Fruit fly (Drosophila melanogaster) whole organism, embryonic: Measurements from ENCODE around the gene CG14971.

ENCODE experiments used
- Ada2b ChIP-seq: fragments of 200-800 bp; sonication (Bioruptor generic); IDR thresholded peaks from 2 replicates; pipeline ENCODE4 v1.3.6; 2022; ENCODE audit warnings: missing biosample characterization, missing genetic modification characterization
- CG1024 ChIP-seq: fragments of 200-800 bp; sonication (Bioruptor generic); IDR thresholded peaks from 2 replicates; pipeline ENCODE4 v1.3.6; 2022; ENCODE audit warnings: missing biosample characterization, missing genetic modification characterization
- CG10959 ChIP-seq: fragments of 200-800 bp; sonication (Bioruptor generic); IDR thresholded peaks from 2 replicates; pipeline ENCODE4 v1.3.6; 2022; ENCODE audit warnings: missing biosample characterization, missing genetic modification characterization
- CG12942 ChIP-seq: fragments of 200-800 bp; sonication (Bioruptor generic); optimal IDR thresholded peaks from 3 replicates; lab custom pipeline; 2016; ENCODE audit warnings: missing biosample characterization, missing genetic modification characterization
- CG13424 ChIP-seq: fragments of 200-800 bp; sonication (Bioruptor generic); optimal IDR thresholded peaks from 2 replicates; lab custom pipeline; 2019; ENCODE audit warnings: missing biosample characterization, mild to moderate bottlenecking, missing genetic modification characterization, moderate library complexity
- CG15269 ChIP-seq: fragments of 200-800 bp; sonication (Bioruptor generic); optimal IDR thresholded peaks from 2 replicates; lab custom pipeline; 2018; ENCODE audit warnings: missing biosample characterization, mild to moderate bottlenecking, missing genetic modification characterization, moderate library complexity
- CG1602 ChIP-seq: fragments of 200-800 bp; sonication (Bioruptor generic); optimal IDR thresholded peaks from 3 replicates; lab custom pipeline; 2016; ENCODE audit warnings: missing biosample characterization, missing genetic modification characterization
- CG16779 ChIP-seq: fragments of 200-800 bp; sonication (Bioruptor generic); IDR thresholded peaks from 2 replicates; pipeline ENCODE4 v1.3.6; 2022; ENCODE audit warnings: missing biosample characterization, missing genetic modification characterization
- CG16815 ChIP-seq: fragments of 200-800 bp; sonication (Bioruptor generic); optimal IDR thresholded peaks from 3 replicates; lab custom pipeline; 2017; ENCODE audit warnings: missing biosample characterization, mild to moderate bottlenecking, missing genetic modification characterization
- CG17568 ChIP-seq: fragments of 200-800 bp; sonication (Bioruptor generic); optimal IDR thresholded peaks from 2 replicates; lab custom pipeline; 2018; ENCODE audit warnings: missing biosample characterization, mild to moderate bottlenecking, missing genetic modification characterization, moderate library complexity
- CG17802 ChIP-seq: fragments of 200-800 bp; sonication (Bioruptor generic); optimal IDR thresholded peaks from 2 replicates; lab custom pipeline; 2018; ENCODE audit warnings: missing biosample characterization, mild to moderate bottlenecking, missing genetic modification characterization, moderate library complexity
- CG1792 ChIP-seq: fragments of 200-800 bp; sonication (Bioruptor generic); optimal IDR thresholded peaks from 2 replicates; lab custom pipeline; 2016; ENCODE audit warnings: missing biosample characterization, missing genetic modification characterization
- CG18011 ChIP-seq: fragments of 200-800 bp; sonication (Bioruptor generic); optimal IDR thresholded peaks from 2 replicates; lab custom pipeline; 2017; ENCODE audit warnings: missing biosample characterization, missing genetic modification characterization, mild to moderate bottlenecking, moderate library complexity, missing genotype
- CG18599 ChIP-seq: fragments of 200-800 bp; sonication (Bioruptor generic); optimal IDR thresholded peaks from 3 replicates; lab custom pipeline; 2017; ENCODE audit warnings: missing biosample characterization, missing genetic modification characterization, mild to moderate bottlenecking, moderate library complexity, missing genetic modification reagents
- CG18764 ChIP-seq: fragments of 200-800 bp; sonication (Bioruptor generic); optimal IDR thresholded peaks from 3 replicates; lab custom pipeline; 2016; ENCODE audit warnings: missing biosample characterization, missing genetic modification characterization
- CG2712 ChIP-seq: fragments of 200-800 bp; optimal IDR thresholded peaks from 3 replicates; lab custom pipeline; 2019; ENCODE audit warnings: missing biosample characterization, mild to moderate bottlenecking, missing genetic modification characterization, moderate library complexity
- CG32532 ChIP-seq: fragments of 200-800 bp; sonication (Bioruptor generic); IDR thresholded peaks from 2 replicates; pipeline ENCODE4 v1.3.6; 2022; ENCODE audit warnings: missing biosample characterization, missing genetic modification characterization
- CG32772 ChIP-seq: fragments of 200-800 bp; sonication (Bioruptor generic); IDR thresholded peaks from 2 replicates; pipeline ENCODE4 v1.3.6; 2022; ENCODE audit warnings: missing biosample characterization, missing genetic modification characterization
- CG34422 ChIP-seq: fragments of 200-800 bp; sonication (Bioruptor generic); IDR thresholded peaks from 3 replicates; pipeline ENCODE4 v1.3.6; 2022; ENCODE audit warnings: missing biosample characterization, missing genetic modification characterization
- CG4328 ChIP-seq: fragments of 200-800 bp; sonication (Bioruptor generic); optimal IDR thresholded peaks from 3 replicates; lab custom pipeline; 2017; ENCODE audit warnings: missing biosample characterization, missing genetic modification reagents, missing genetic modification characterization
- CG7786 ChIP-seq: fragments of 200-800 bp; sonication (Bioruptor generic); optimal IDR thresholded peaks from 2 replicates; lab custom pipeline; 2016; ENCODE audit warnings: missing biosample characterization, missing genetic modification characterization
- CG9876 ChIP-seq: fragments of 200-800 bp; sonication (Bioruptor generic); optimal IDR thresholded peaks from 2 replicates; lab custom pipeline; 2016; ENCODE audit warnings: missing biosample characterization, missing genetic modification characterization
- CrebB ChIP-seq: fragments of 200-800 bp; sonication (Bioruptor generic); optimal IDR thresholded peaks from 3 replicates; lab custom pipeline; 2018; ENCODE audit warnings: missing biosample characterization, mild to moderate bottlenecking, missing genetic modification characterization
- Doc2 ChIP-seq: fragments of 200-800 bp; sonication (Bioruptor generic); IDR thresholded peaks from 2 replicates; pipeline ENCODE4 v1.3.6; 2022; ENCODE audit warnings: missing biosample characterization, missing genetic modification characterization
- HHEX ChIP-seq: fragments of 200-800 bp; sonication (Bioruptor generic); optimal IDR thresholded peaks from 3 replicates; lab custom pipeline; 2017; ENCODE audit warnings: missing biosample characterization, mild to moderate bottlenecking, missing genetic modification characterization, missing genetic modification reagents
- Hmx ChIP-seq: fragments of 200-800 bp; sonication (Bioruptor generic); optimal IDR thresholded peaks from 2 replicates; lab custom pipeline; 2016; ENCODE audit warnings: missing biosample characterization, missing genetic modification characterization
- MTF-1 ChIP-seq: fragments of 200-800 bp; sonication (Bioruptor generic); optimal IDR thresholded peaks from 2 replicates; lab custom pipeline; 2018; ENCODE audit warnings: missing biosample characterization, mild to moderate bottlenecking, missing genetic modification characterization, borderline replicate concordance
- Mad ChIP-seq: fragments of 200-800 bp; sonication (Bioruptor generic); optimal IDR thresholded peaks from 2 replicates; lab custom pipeline; 2016; ENCODE audit warnings: missing biosample characterization, missing genetic modification characterization
- Med ChIP-seq: fragments of 200-800 bp; sonication (Bioruptor generic); peaks from one replicate; lab custom pipeline; 2016; ENCODE audit warnings: missing biosample characterization, missing genetic modification characterization, mild to moderate bottlenecking, inconsistent platforms, moderate library complexity
- Mes4 ChIP-seq: fragments of 200-800 bp; sonication (Bioruptor generic); optimal IDR thresholded peaks from 2 replicates; lab custom pipeline; 2016; ENCODE audit warnings: missing biosample characterization, missing genetic modification characterization
- Tbp ChIP-seq: fragments of >200 bp; optimal IDR thresholded peaks from 2 replicates; lab custom pipeline; 2018; ENCODE audit warnings: missing biosample characterization, missing genetic modification characterization
- YL-1 ChIP-seq: fragments of 200-800 bp; sonication (Bioruptor generic); optimal IDR thresholded peaks from 3 replicates; lab custom pipeline; 2017; ENCODE audit warnings: missing biosample characterization, mild to moderate bottlenecking, missing genetic modification characterization
- al ChIP-seq: fragments of 200-800 bp; sonication (Bioruptor generic); IDR thresholded peaks from 2 replicates; pipeline ENCODE4 v1.3.6; 2022; ENCODE audit warnings: missing biosample characterization, missing genetic modification characterization
- aop ChIP-seq: fragments of 200-800 bp; sonication (Bioruptor generic); IDR thresholded peaks from 2 replicates; pipeline ENCODE4 v1.3.6; 2022; ENCODE audit warnings: missing biosample characterization, missing genetic modification characterization
- bab2 ChIP-seq: fragments of 200-800 bp; sonication (Bioruptor generic); optimal IDR thresholded peaks from 2 replicates; lab custom pipeline; 2016; ENCODE audit warnings: missing biosample characterization, missing genetic modification characterization
- bowl ChIP-seq: fragments of 200-800 bp; sonication (Bioruptor generic); IDR thresholded peaks from 2 replicates; pipeline ENCODE4 v1.3.6; 2022; ENCODE audit warnings: missing biosample characterization, missing genetic modification characterization
- caup ChIP-seq: fragments of 200-800 bp; sonication (Bioruptor generic); optimal IDR thresholded peaks from 3 replicates; lab custom pipeline; 2017; ENCODE audit warnings: missing biosample characterization, mild to moderate bottlenecking, missing genetic modification characterization, moderate library complexity; ENCODE audit not compliant: severe bottlenecking
- crp ChIP-seq, 2 experiments: fragments of 200-800 bp; sonication (Bioruptor generic); optimal IDR thresholded peaks; 2 replicates in 1 of 2; 3 replicates in 1 of 2; lab custom pipeline; 2017; ENCODE audit warnings: missing biosample characterization in 2 of 2, missing genetic modification characterization in 2 of 2, mild to moderate bottlenecking in 1 of 2, moderate library complexity in 1 of 2
- dan ChIP-seq: fragments of 200-800 bp; sonication (Bioruptor generic); IDR thresholded peaks from 2 replicates; pipeline ENCODE4 v1.3.6; 2022; ENCODE audit warnings: missing biosample characterization, missing genetic modification characterization
- en ChIP-seq: fragments of 200-800 bp; sonication (Bioruptor generic); optimal IDR thresholded peaks from 2 replicates; lab custom pipeline; 2016; ENCODE audit warnings: missing biosample characterization, missing genetic modification characterization
- exex ChIP-seq: fragments of 200-800 bp; sonication (Bioruptor generic); optimal IDR thresholded peaks from 4 replicates; lab custom pipeline; 2018; ENCODE audit warnings: missing biosample characterization, mild to moderate bottlenecking, missing genetic modification characterization, moderate library complexity
- ftz-f1 ChIP-seq: fragments of 200-800 bp; sonication (Bioruptor generic); optimal IDR thresholded peaks from 2 replicates; lab custom pipeline; 2016; ENCODE audit warnings: missing biosample characterization, missing genetic modification characterization
- gt ChIP-seq: fragments of 200-800 bp; sonication (Bioruptor generic); IDR thresholded peaks from 2 replicates; pipeline ENCODE4 v1.3.6; 2022; ENCODE audit warnings: missing biosample characterization, missing genetic modification characterization
- otp ChIP-seq: fragments of 200-800 bp; sonication (Bioruptor generic); IDR thresholded peaks from 3 replicates; pipeline ENCODE4, ENCODE4 v1.3.6; 2022; ENCODE audit warnings: missing biosample characterization, missing genetic modification characterization
- pros ChIP-seq: fragments of 200-800 bp; sonication (Bioruptor generic); optimal IDR thresholded peaks from 3 replicates; lab custom pipeline; 2019; ENCODE audit warnings: missing biosample characterization, mild to moderate bottlenecking, missing genetic modification characterization, moderate library complexity
- psq ChIP-seq: fragments of 200-800 bp; sonication (Bioruptor generic); optimal IDR thresholded peaks from 2 replicates; lab custom pipeline; 2017; ENCODE audit warnings: missing biosample characterization, missing genetic modification characterization
- row ChIP-seq: fragments of 200-800 bp; sonication (Bioruptor generic); IDR thresholded peaks from 3 replicates; pipeline ENCODE4 v1.3.6; 2022; ENCODE audit warnings: missing biosample characterization, missing genetic modification characterization
- sens ChIP-seq: fragments of 200-800 bp; sonication (Bioruptor generic); peaks from one replicate; lab custom pipeline; 2016; ENCODE audit warnings: missing biosample characterization, missing genetic modification characterization
- slbo ChIP-seq: fragments of 200-800 bp; sonication (Bioruptor generic); IDR thresholded peaks from 2 replicates; pipeline ENCODE4 v1.3.6; 2022; ENCODE audit warnings: missing biosample characterization, missing genetic modification characterization
- sob ChIP-seq: fragments of 200-800 bp; sonication (Bioruptor generic); IDR thresholded peaks from 2 replicates; pipeline ENCODE4 v1.3.6; 2022; ENCODE audit warnings: missing biosample characterization, missing genetic modification characterization
- trh ChIP-seq: fragments of 200-800 bp; sonication (Bioruptor generic); optimal IDR thresholded peaks from 2 replicates; lab custom pipeline; 2016; ENCODE audit warnings: missing biosample characterization, missing genetic modification characterization

The CG14971 gene

dm6 chr3L:3472786-3473185 is 1.7 kb upstream of the CG14971 start (continued):
- TF ChIP-seq caup (GFP tag; lab: Kevin White, UChicago), result peak; percentile 89
- TF ChIP-seq CG32532 (GFP tag; lab: Robert Waterston, UW), result peak; percentile 85
- peak; percentile 45 for TF ChIP-seq CG7786 (GFP tag; lab: Kevin White, UChicago)
- TF ChIP-seq CG1602 (GFP tag; lab: Kevin White, UChicago), result no peak
- peak; percentile 69; the same call in 2 of the 3 replicates for TF ChIP-seq otp (GFP tag; lab: Robert Waterston, UW)
- TF ChIP-seq CG13424 (tag; lab: Kevin White, UChicago), result peak; percentile 82
- no peak for TF ChIP-seq dan (GFP tag; lab: Robert Waterston, UW)
- no peak for TF ChIP-seq Tbp (GFP tag; lab: Kevin White, UChicago)
- TF ChIP-seq al (GFP tag; lab: Robert Waterston, UW), result peak; percentile 18; the same call in 1 of the 2 replicates
- TF ChIP-seq exex (tag; lab: Kevin White, UChicago), result peak; percentile 52
- TF ChIP-seq CG15269 (tag; lab: Kevin White, UChicago), result peak; percentile 83
- TF ChIP-seq sens (GFP tag; lab: Kevin White, UChicago), result peak; percentile 87
- TF ChIP-seq CG1024 (GFP tag; lab: Robert Waterston, UW), result 0 out of 2 replicates have a peak, but pooled peaks have one; percentile 45
- no peak for TF ChIP-seq CG9876 (GFP tag; lab: Kevin White, UChicago)
- TF ChIP-seq sob, result peak; percentile 71
- TF ChIP-seq HHEX, result peak; percentile 78
- TF ChIP-seq bab2 (GFP tag; lab: Kevin White, UChicago), result peak; percentile 44
- peak; percentile 79 for TF ChIP-seq Ada2b (GFP tag; lab: Robert Waterston, UW)
- peak; percentile 81 for TF ChIP-seq row (GFP tag; lab: Robert Waterston, UW)
- TF ChIP-seq CG18011 (GFP tag; lab: Kevin White, UChicago), result peak; percentile 58
- peak; percentile 77 for TF ChIP-seq slbo (GFP tag; lab: Robert Waterston, UW)
- peak; percentile 96 for TF ChIP-seq Med (GFP tag; lab: Kevin White, UChicago)
- 0 out of 2 replicates have a peak, but pooled peaks have one; percentile 11 for TF ChIP-seq CG32772
- TF ChIP-seq CrebB (tag; lab: Kevin White, UChicago), result peak; percentile 81
- peak; percentile 56 for TF ChIP-seq MTF-1 (GFP tag; lab: Kevin White, UChicago)
- TF ChIP-seq CG34422, result peak; percentile 57; the same call in 1 of the 3 replicates
- peak; percentile 23 for TF ChIP-seq YL-1 (GFP tag; lab: Kevin White, UChicago)
- peak; percentile 81 for TF ChIP-seq CG16779 (GFP tag; lab: Robert Waterston, UW)
- peak; percentile 44; the same call in 1 of the 2 replicates for TF ChIP-seq bowl (GFP tag; lab: Robert Waterston, UW)
- TF ChIP-seq Mes4 (GFP tag; lab: Kevin White, UChicago), result peak; percentile 41
- TF ChIP-seq Hmx (GFP tag; lab: Kevin White, UChicago), result no peak
- TF ChIP-seq gt (GFP tag; lab: Robert Waterston, UW), result no peak
- no peak for TF ChIP-seq psq (GFP tag; lab: Kevin White, UChicago)
- no peak for TF ChIP-seq trh (GFP tag; lab: Kevin White, UChicago)
- TF ChIP-seq aop (GFP tag; lab: Robert Waterston, UW), result no peak
- TF ChIP-seq CG16815 (GFP tag; lab: Kevin White, UChicago), result peak; percentile 3
- TF ChIP-seq CG18599 (GFP tag; lab: Kevin White, UChicago), result peak; percentile 97
- peak; percentile 54 for TF ChIP-seq CG2712 (tag; lab: Kevin White, UChicago)
- TF ChIP-seq CG17802, result no peak
- no peak for TF ChIP-seq Mad (GFP tag; lab: Kevin White, UChicago)
- no peak for TF ChIP-seq CG1792 (GFP tag; lab: Kevin White, UChicago)
- no peak for TF ChIP-seq CG18764
- peak; percentile 63 for TF ChIP-seq CG4328 (GFP tag; lab: Kevin White, UChicago)
- TF ChIP-seq crp (GFP tag; optimal IDR thresholded peaks at IDR 0.05; lab: Kevin White, UChicago), result no peak
- TF ChIP-seq CG10959 (GFP tag; lab: Robert Waterston, UW), result no peak
- TF ChIP-seq pros (GFP tag; lab: Kevin White, UChicago), result no peak
- TF ChIP-seq Doc2 (GFP tag; lab: Robert Waterston, UW), result no peak
- peak; percentile 13 for TF ChIP-seq CG12942 (GFP tag; lab: Kevin White, UChicago)
- peak; percentile 91 for TF ChIP-seq CG17568 (GFP tag; lab: Kevin White, UChicago)
- TF ChIP-seq ftz-f1 (GFP tag; lab: Kevin White, UChicago), result no peak
- TF ChIP-seq en, result peak; percentile 16
